Fruit fly (Drosophila melanogaster): ENCODE results near the gene nau.

nau gene

dm6 chr3R:23734573-23735404 lies 16.6 kb upstream of the nau start (continued):
- no peak for TF ChIP-seq kah (GFP tag; optimal IDR thresholded peaks at IDR 0.05)
- TF ChIP-seq eyg (GFP tag; optimal IDR thresholded peaks at IDR 0.05): no peak
- peak; percentile 40; the same call in 1 of the 3 replicates for TF ChIP-seq ci (GFP tag; IDR thresholded peaks at IDR 0.05)
- no peak for TF ChIP-seq disco-r (GFP tag; optimal IDR thresholded peaks at IDR 0.05)
- TF ChIP-seq gcm (GFP tag; optimal IDR thresholded peaks at IDR 0.05): no peak
- TF ChIP-seq CHES-1-like (GFP tag; optimal IDR thresholded peaks at IDR 0.05): no peak
- TF ChIP-seq ranshi (GFP tag; IDR thresholded peaks at IDR 0.05): no peak
- TF ChIP-seq CG17912 (GFP tag; optimal IDR thresholded peaks at IDR 0.05): no peak
- no peak for TF ChIP-seq so (GFP tag; IDR thresholded peaks at IDR 0.05)
- TF ChIP-seq Pdp1 (GFP tag; optimal IDR thresholded peaks at IDR 0.05): peak in 1 of 2 experiments; percentile 11

dm6 chr3R:23733771-23734170 lies 15.6 kb upstream of the nau start:
- TF ChIP-seq CG2199 (GFP tag; IDR thresholded peaks at IDR 0.05): 0 out of 3 replicates have a peak, but pooled peaks have one; percentile 22
- no peak for TF ChIP-seq CG9932 (GFP tag; IDR thresholded peaks at IDR 0.05)
- TF ChIP-seq Elba2 (GFP tag; optimal IDR thresholded peaks at IDR 0.05): peak; percentile 51
- TF ChIP-seq CG12769 (tag; optimal IDR thresholded peaks at IDR 0.05): peak; percentile 24
- TF ChIP-seq disco-r (GFP tag; optimal IDR thresholded peaks at IDR 0.05): no peak
- peak in 1 of 2 experiments; percentile 54 for TF ChIP-seq insv (GFP tag; optimal IDR thresholded peaks at IDR 0.05)
- peak; percentile 32; the same call in 1 of the 3 replicates for TF ChIP-seq gce (GFP tag; IDR thresholded peaks at IDR 0.05)
- TF ChIP-seq Blimp-1 (GFP tag; optimal IDR thresholded peaks at IDR 0.05): peak; percentile 68
- no peak for TF ChIP-seq Lhr (GFP tag; optimal IDR thresholded peaks at IDR 0.05)
- peak; percentile 18 for TF ChIP-seq Med (GFP tag)
- no peak for TF ChIP-seq CG8478 (optimal IDR thresholded peaks at IDR 0.05)
- peak; percentile 16 for TF ChIP-seq CG8359 (GFP tag; optimal IDR thresholded peaks at IDR 0.05; ENCODE audit: borderline replicate concordance)
- TF ChIP-seq Pdp1 (GFP tag; optimal IDR thresholded peaks at IDR 0.05): peak in 1 of 2 experiments; percentile 91

dm6 chr3R:23732990-23733512 lies 14.9 kb upstream of the nau start, which contains the start of the genes Hmgcr and Rpn9:
Hmgcr (plus strand) TSS chr3R:23733324.
Rpn9 (minus strand) TSS chr3R:23733462.
- peak; percentile 6 for TF ChIP-seq Max (GFP tag; optimal IDR thresholded peaks at IDR 0.05)
- TF ChIP-seq row (GFP tag; IDR thresholded peaks at IDR 0.05): 0 out of 3 replicates have a peak, but pooled peaks have one; percentile 17
- TF ChIP-seq tin (GFP tag; optimal IDR thresholded peaks at IDR 0.05): no peak
- TF ChIP-seq Dref (GFP tag; IDR thresholded peaks at IDR 0.05): no peak; the same call in 1 of the 2 replicates
- TF ChIP-seq gsb (GFP tag; IDR thresholded peaks at IDR 0.05): no peak
- TF ChIP-seq jing (GFP tag; optimal IDR thresholded peaks at IDR 0.05): no peak
- no peak for TF ChIP-seq CG9932 (GFP tag; IDR thresholded peaks at IDR 0.05)
- no peak for TF ChIP-seq CG15073 (GFP tag; optimal IDR thresholded peaks at IDR 0.05)
- 0 out of 2 replicates have a peak, but pooled peaks have one; percentile 16 for TF ChIP-seq amos (GFP tag; IDR thresholded peaks at IDR 0.05; ENCODE audit: partially characterized antibody)
- peak; percentile 77 for TF ChIP-seq CG14710 (tag; optimal IDR thresholded peaks at IDR 0.05)
- TF ChIP-seq otp (GFP tag; IDR thresholded peaks at IDR 0.05): no peak
- no peak for TF ChIP-seq CG17802 (tag; optimal IDR thresholded peaks at IDR 0.05)
- no peak for TF ChIP-seq Atf6 (GFP tag; IDR thresholded peaks at IDR 0.05)
- no peak for TF ChIP-seq CG4820 (GFP tag; optimal IDR thresholded peaks at IDR 0.05)
- no peak for TF ChIP-seq CG10565 (GFP tag; optimal IDR thresholded peaks at IDR 0.05)
- TF ChIP-seq CG34224 (GFP tag; IDR thresholded peaks at IDR 0.05; ENCODE audit: partially characterized antibody): peak; percentile 38; the same call in 1 of the 3 replicates
- no peak for TF ChIP-seq Hand (GFP tag; optimal IDR thresholded peaks at IDR 0.05)
- TF ChIP-seq bowl (GFP tag; IDR thresholded peaks at IDR 0.05): no peak
- TF ChIP-seq CG1024 (GFP tag; IDR thresholded peaks at IDR 0.05): no peak
- TF ChIP-seq Med (GFP tag): peak; percentile 83
- TF ChIP-seq CG15601 (tag; optimal IDR thresholded peaks at IDR 0.05): peak; percentile 76
- TF ChIP-seq ci (GFP tag; IDR thresholded peaks at IDR 0.05): peak; percentile 65; the same call in 2 of the 3 replicates
- TF ChIP-seq Xbp1 (GFP tag; optimal IDR thresholded peaks at IDR 0.05): peak; percentile 12
- no peak for TF ChIP-seq Neu2 (GFP tag; optimal IDR thresholded peaks at IDR 0.05; ENCODE audit: borderline replicate concordance)
- TF ChIP-seq crp (GFP tag; optimal IDR thresholded peaks at IDR 0.05): peak; percentile 85 to 98
- peak; percentile 27 for TF ChIP-seq shn (GFP tag; optimal IDR thresholded peaks at IDR 0.05)
- no peak for TF ChIP-seq CG9876 (GFP tag; optimal IDR thresholded peaks at IDR 0.05)
